Fruit fly (Drosophila melanogaster) whole organism: ENCODE results near the gene Atpalpha.

Source experiments
- CG8478 ChIP-seq: fragments of >200 bp; optimal IDR thresholded peaks from 2 replicates; lab custom pipeline; 2018; ENCODE audit warnings: inconsistent platforms
- usp ChIP-seq: fragments of >200 bp; optimal IDR thresholded peaks from 2 replicates; lab custom pipeline; 2017; ENCODE audit warnings: missing biosample characterization, missing genetic modification characterization, mixed read lengths

- TF ChIP-seq usp (GFP tag; lab: Kevin White, UChicago): no peak
- TF ChIP-seq CG8478 (lab: Kevin White, UChicago): no peak
Measured at dm6 chr3R:20912725-20913124, 35.8 kb upstream of the Atpalpha start.
